Fruit fly (Drosophila melanogaster) whole organism, embryonic: ENCODE data around the gene CG17032.
A peak's percentile ranks its signal among the peaks of the same experiment; 100 is the strongest.

Experiments
- Ada2b ChIP-seq: fragments of 200-800 bp; sonication (Bioruptor generic); IDR thresholded peaks from 2 replicates; pipeline ENCODE4 v1.3.6; 2022; ENCODE audit warnings: missing biosample characterization, missing genetic modification characterization
- Asciz ChIP-seq: fragments of 200-800 bp; sonication (Bioruptor generic); optimal IDR thresholded peaks from 2 replicates; lab custom pipeline; 2017; ENCODE audit warnings: missing biosample characterization, mild to moderate bottlenecking, missing genetic modification characterization, missing genetic modification reagents
- Atf3 ChIP-seq: fragments of 200-800 bp; sonication (Bioruptor generic); optimal IDR thresholded peaks from 3 replicates; lab custom pipeline; 2016; ENCODE audit warnings: missing biosample characterization, missing genetic modification characterization
- BEAF-32 ChIP-seq: fragments of 200-800 bp; sonication (Bioruptor generic); optimal IDR thresholded peaks from 3 replicates; lab custom pipeline; 2017; ENCODE audit warnings: missing biosample characterization, missing genetic modification characterization, mild to moderate bottlenecking, moderate library complexity, missing genetic modification reagents
- Bdp1 ChIP-seq: fragments of 200-800 bp; sonication (Bioruptor generic); optimal IDR thresholded peaks from 3 replicates; lab custom pipeline; 2016; ENCODE audit warnings: missing biosample characterization, missing genetic modification characterization
- CG10267 ChIP-seq: fragments of 200-800 bp; sonication (Bioruptor generic); optimal IDR thresholded peaks from 2 replicates; lab custom pipeline; 2018; ENCODE audit warnings: missing biosample characterization, mild to moderate bottlenecking, missing genetic modification characterization, moderate library complexity
- CG10274 ChIP-seq: fragments of 200-800 bp; sonication (Bioruptor generic); optimal IDR thresholded peaks from 3 replicates; lab custom pipeline; 2017; ENCODE audit warnings: missing biosample characterization, mild to moderate bottlenecking, missing genetic modification characterization
- CG12744 ChIP-seq: fragments of 200-800 bp; sonication (Bioruptor generic); optimal IDR thresholded peaks from 2 replicates; lab custom pipeline; 2016; ENCODE audit warnings: missing biosample characterization, missing genetic modification characterization
- CG13296 ChIP-seq: fragments of 200-800 bp; sonication (Bioruptor generic); optimal IDR thresholded peaks from 3 replicates; lab custom pipeline; 2018; ENCODE audit warnings: missing biosample characterization, mild to moderate bottlenecking, missing genetic modification characterization
- CG13424 ChIP-seq: fragments of 200-800 bp; sonication (Bioruptor generic); optimal IDR thresholded peaks from 2 replicates; lab custom pipeline; 2019; ENCODE audit warnings: missing biosample characterization, mild to moderate bottlenecking, missing genetic modification characterization, moderate library complexity
- CG13775 ChIP-seq: fragments of 200-800 bp; sonication (Bioruptor generic); optimal IDR thresholded peaks from 3 replicates; lab custom pipeline; 2017; ENCODE audit warnings: missing biosample characterization, mild to moderate bottlenecking, missing genetic modification characterization
- CG15011 ChIP-seq: fragments of 200-800 bp; sonication (Bioruptor generic); optimal IDR thresholded peaks from 3 replicates; lab custom pipeline; 2018; ENCODE audit warnings: missing biosample characterization, mild to moderate bottlenecking, missing genetic modification characterization
- CG16815 ChIP-seq: fragments of 200-800 bp; sonication (Bioruptor generic); optimal IDR thresholded peaks from 3 replicates; lab custom pipeline; 2017; ENCODE audit warnings: missing biosample characterization, mild to moderate bottlenecking, missing genetic modification characterization
- CG16863 ChIP-seq: fragments of 200-800 bp; sonication (Bioruptor generic); optimal IDR thresholded peaks from 3 replicates; lab custom pipeline; 2016; ENCODE audit warnings: missing biosample characterization, missing genetic modification characterization
- CG18262 ChIP-seq: fragments of 200-800 bp; optimal IDR thresholded peaks from 3 replicates; lab custom pipeline; 2019; ENCODE audit warnings: missing biosample characterization, mild to moderate bottlenecking, missing genetic modification characterization, moderate library complexity
- CG18619 ChIP-seq: fragments of 200-800 bp; sonication (Bioruptor generic); optimal IDR thresholded peaks from 3 replicates; lab custom pipeline; 2017; ENCODE audit warnings: missing biosample characterization, mild to moderate bottlenecking, missing genetic modification characterization
- CG6854 ChIP-seq: fragments of 200-800 bp; sonication (Bioruptor generic); optimal IDR thresholded peaks from 3 replicates; lab custom pipeline; 2017; ENCODE audit warnings: missing biosample characterization, mild to moderate bottlenecking, missing genetic modification characterization
- CG7987 ChIP-seq: fragments of 200-800 bp; sonication (Bioruptor generic); optimal IDR thresholded peaks from 2 replicates; lab custom pipeline; 2018; ENCODE audit warnings: missing biosample characterization, mild to moderate bottlenecking, missing genetic modification characterization, moderate library complexity
- CG8281 ChIP-seq: fragments of 200-800 bp; sonication (Bioruptor generic); optimal IDR thresholded peaks from 2 replicates; lab custom pipeline; 2018; ENCODE audit warnings: missing biosample characterization, mild to moderate bottlenecking, missing genetic modification characterization, moderate library complexity
- CG9817 ChIP-seq: fragments of 200-800 bp; sonication (Bioruptor generic); optimal IDR thresholded peaks from 2 replicates; lab custom pipeline; 2018; ENCODE audit warnings: missing biosample characterization, mild to moderate bottlenecking, missing genetic modification characterization, moderate library complexity
- CTCF ChIP-seq: fragments of 200-800 bp; sonication (Bioruptor generic); optimal IDR thresholded peaks from 2 replicates; lab custom pipeline; 2017; ENCODE audit warnings: missing biosample characterization, mild to moderate bottlenecking, missing genetic modification characterization, moderate library complexity
- CkIIα-i1 ChIP-seq: fragments of 200-800 bp; sonication (Bioruptor generic); IDR thresholded peaks from 2 replicates; pipeline ENCODE4 v1.3.6; 2022; ENCODE audit warnings: missing biosample characterization, missing genetic modification characterization
- D19A ChIP-seq: fragments of 200-800 bp; optimal IDR thresholded peaks from 3 replicates; lab custom pipeline; 2019; ENCODE audit warnings: missing biosample characterization, mild to moderate bottlenecking, missing genetic modification characterization, moderate library complexity
- D19B ChIP-seq: fragments of 200-800 bp; sonication (Bioruptor generic); optimal IDR thresholded peaks from 2 replicates; lab custom pipeline; 2017; ENCODE audit warnings: missing biosample characterization, mild to moderate bottlenecking, missing genetic modification characterization
- Deaf1 ChIP-seq: fragments of 200-800 bp; optimal IDR thresholded peaks from 3 replicates; lab custom pipeline; 2019; ENCODE audit warnings: missing biosample characterization, mild to moderate bottlenecking, missing genetic modification characterization, moderate library complexity
- Dip3 ChIP-seq: fragments of 200-800 bp; sonication (Bioruptor generic); optimal IDR thresholded peaks from 3 replicates; lab custom pipeline; 2016; ENCODE audit warnings: missing biosample characterization, missing genetic modification characterization
- Ets65A ChIP-seq: fragments of 200-800 bp; sonication (Bioruptor generic); peaks from one replicate; lab custom pipeline; 2016; ENCODE audit warnings: missing biosample characterization, missing genetic modification characterization
- Gug ChIP-seq: fragments of 200-800 bp; sonication (Bioruptor generic); IDR thresholded peaks from 4 replicates; pipeline ENCODE4 v1.3.6; 2022; ENCODE audit warnings: missing biosample characterization, missing genetic modification characterization
- H15 ChIP-seq: fragments of 200-800 bp; sonication (Bioruptor generic); IDR thresholded peaks from 3 replicates; pipeline ENCODE4 v1.3.6; 2022; ENCODE audit warnings: missing biosample characterization, missing genetic modification characterization
- Meics ChIP-seq: fragments of 200-800 bp; sonication (Bioruptor generic); optimal IDR thresholded peaks from 2 replicates; lab custom pipeline; 2017; ENCODE audit warnings: missing biosample characterization, mild to moderate bottlenecking, missing genetic modification characterization
- Nf-YC ChIP-seq: fragments of 200-800 bp; optimal IDR thresholded peaks from 3 replicates; lab custom pipeline; 2019; ENCODE audit warnings: missing biosample characterization, mild to moderate bottlenecking, missing genetic modification characterization, moderate library complexity
- Scr ChIP-seq: fragments of 200-800 bp; sonication (Bioruptor generic); IDR thresholded peaks from 2 replicates; pipeline ENCODE4 v1.3.6; 2022; ENCODE audit warnings: missing biosample characterization, missing genetic modification characterization; ENCODE audit not compliant: partially characterized antibody
- Sox102F ChIP-seq: fragments of 200-800 bp; sonication (Bioruptor generic); optimal IDR thresholded peaks from 2 replicates; lab custom pipeline; 2018; ENCODE audit warnings: missing biosample characterization, mild to moderate bottlenecking, missing genetic modification characterization, moderate library complexity
- abd-A ChIP-seq: fragments of 200-800 bp; sonication (Bioruptor generic); optimal IDR thresholded peaks from 3 replicates; lab custom pipeline; 2019; ENCODE audit warnings: missing biosample characterization, mild to moderate bottlenecking, missing genetic modification characterization, moderate library complexity
- az2 ChIP-seq: fragments of 200-800 bp; sonication (Bioruptor generic); optimal IDR thresholded peaks from 3 replicates; lab custom pipeline; 2016; ENCODE audit warnings: missing biosample characterization, missing genetic modification characterization
- cas ChIP-seq: fragments of 200-800 bp; sonication (Bioruptor generic); IDR thresholded peaks from 2 replicates; pipeline ENCODE4 v1.3.6; 2022; ENCODE audit warnings: missing biosample characterization, missing genetic modification characterization
- grau ChIP-seq: fragments of 200-800 bp; optimal IDR thresholded peaks from 3 replicates; lab custom pipeline; 2019; ENCODE audit warnings: missing biosample characterization, mild to moderate bottlenecking, missing genetic modification characterization, moderate library complexity
- lab ChIP-seq: fragments of 200-800 bp; sonication (Bioruptor generic); optimal IDR thresholded peaks from 3 replicates; lab custom pipeline; 2017; ENCODE audit warnings: missing biosample characterization, missing genetic modification characterization, mild to moderate bottlenecking, moderate library complexity, missing genetic modification reagents
- luna ChIP-seq: fragments of 200-800 bp; sonication (Bioruptor generic); optimal IDR thresholded peaks from 2 replicates; lab custom pipeline; 2016; ENCODE audit warnings: missing biosample characterization, missing genetic modification characterization
- mld ChIP-seq: fragments of 200-800 bp; sonication (Bioruptor generic); IDR thresholded peaks from 3 replicates; pipeline ENCODE4 v1.3.6; 2022; ENCODE audit warnings: missing biosample characterization, missing genetic modification characterization; ENCODE audit not compliant: partially characterized antibody
- org-1 ChIP-seq: fragments of 200-800 bp; sonication (Bioruptor generic); optimal IDR thresholded peaks from 2 replicates; lab custom pipeline; 2017; ENCODE audit warnings: missing biosample characterization, missing genetic modification characterization
- pho ChIP-seq: fragments of 200-800 bp; sonication (Bioruptor generic); optimal IDR thresholded peaks from 2 replicates; lab custom pipeline; 2016; ENCODE audit warnings: missing biosample characterization, missing genetic modification characterization
- row ChIP-seq: fragments of 200-800 bp; sonication (Bioruptor generic); IDR thresholded peaks from 3 replicates; pipeline ENCODE4 v1.3.6; 2022; ENCODE audit warnings: missing biosample characterization, missing genetic modification characterization
- sisA ChIP-seq: fragments of 200-800 bp; sonication (Bioruptor generic); IDR thresholded peaks from 2 replicates; pipeline ENCODE4 v1.3.6; 2022; ENCODE audit warnings: missing biosample characterization, missing genetic modification characterization
- slbo ChIP-seq: fragments of 200-800 bp; sonication (Bioruptor generic); IDR thresholded peaks from 2 replicates; pipeline ENCODE4 v1.3.6; 2022; ENCODE audit warnings: missing biosample characterization, missing genetic modification characterization
- slou ChIP-seq: fragments of 200-800 bp; sonication (Bioruptor generic); optimal IDR thresholded peaks from 3 replicates; lab custom pipeline; 2016; ENCODE audit warnings: missing biosample characterization, missing genetic modification characterization
- tin ChIP-seq: fragments of 200-800 bp; sonication (Bioruptor generic); optimal IDR thresholded peaks from 3 replicates; lab custom pipeline; 2016; ENCODE audit warnings: missing biosample characterization, missing genetic modification characterization
- tio ChIP-seq: fragments of 200-800 bp; sonication (Bioruptor generic); optimal IDR thresholded peaks from 2 replicates; lab custom pipeline; 2017; ENCODE audit warnings: missing biosample characterization, missing genetic modification characterization, inconsistent platforms
- usp ChIP-seq: fragments of >200 bp; optimal IDR thresholded peaks from 2 replicates; lab custom pipeline; 2017; ENCODE audit warnings: missing biosample characterization, missing genetic modification characterization
- wor ChIP-seq: fragments of 200-800 bp; sonication (Bioruptor generic); IDR thresholded peaks from 2 replicates; pipeline ENCODE4 v1.3.6; 2022; ENCODE audit warnings: missing biosample characterization, missing genetic modification characterization
- zen ChIP-seq: fragments of 200-800 bp; sonication (Bioruptor generic); optimal IDR thresholded peaks from 3 replicates; lab custom pipeline; 2018; ENCODE audit warnings: missing biosample characterization, mild to moderate bottlenecking, missing genetic modification characterization, moderate library complexity

The CG17032 gene

dm6 chr3L:15921043-15921621 lies 37.5 kb upstream of the CG17032 start (continued):
- TF ChIP-seq D19B (GFP tag; lab: Kevin White, UChicago) = peak; percentile 22
- peak; percentile 63 for TF ChIP-seq CG6854
- TF ChIP-seq wor = no peak
- peak; percentile 45 for TF ChIP-seq CG18262 (tag; lab: Kevin White, UChicago)
- TF ChIP-seq Scr = no peak
- no peak for TF ChIP-seq mld (GFP tag; lab: Robert Waterston, UW)
- TF ChIP-seq CG10274 (GFP tag; lab: Kevin White, UChicago) = peak; percentile 2
- peak; percentile 8 for TF ChIP-seq CG8281 (tag; lab: Kevin White, UChicago)
- TF ChIP-seq abd-A (tag; lab: Kevin White, UChicago) = peak; percentile 69
- peak; percentile 47 for TF ChIP-seq CG13775 (GFP tag; lab: Kevin White, UChicago)
- TF ChIP-seq Ets65A (GFP tag; lab: Kevin White, UChicago) = peak; percentile 85
- peak; percentile 67 for TF ChIP-seq CG13424
- TF ChIP-seq tio (GFP tag; lab: Kevin White, UChicago) = peak; percentile 2
- TF ChIP-seq CG13296 (GFP tag; lab: Kevin White, UChicago) = peak; percentile 63
- TF ChIP-seq grau (tag; lab: Kevin White, UChicago) = peak; percentile 61
- TF ChIP-seq CG15011 (GFP tag; lab: Kevin White, UChicago) = peak; percentile 49
- peak; percentile 3 for TF ChIP-seq Nf-YC
- no peak for TF ChIP-seq CG12744 (GFP tag; lab: Kevin White, UChicago)
- peak; percentile 6 for TF ChIP-seq Deaf1
- TF ChIP-seq cas = 0 out of 2 replicates have a peak, but pooled peaks have one; percentile 17
- TF ChIP-seq sisA (GFP tag; lab: Robert Waterston, UW) = 0 out of 2 replicates have a peak, but pooled peaks have one; percentile 29
- TF ChIP-seq Sox102F (GFP tag; lab: Kevin White, UChicago) = peak; percentile 39
- TF ChIP-seq H15 (GFP tag; lab: Robert Waterston, UW) = no peak
- peak; percentile 36 for TF ChIP-seq CG10267 (tag; lab: Kevin White, UChicago)
- no peak for TF ChIP-seq CTCF
- TF ChIP-seq Dip3 (GFP tag; lab: Kevin White, UChicago) = no peak
- TF ChIP-seq org-1 (GFP tag; lab: Kevin White, UChicago) = peak; percentile 50
- TF ChIP-seq Asciz = peak; percentile 31
- TF ChIP-seq Bdp1 (GFP tag; lab: Kevin White, UChicago) = peak; percentile 25
- TF ChIP-seq Meics (GFP tag; lab: Kevin White, UChicago) = peak; percentile 77
- TF ChIP-seq CG7987 (GFP tag; lab: Kevin White, UChicago) = no peak
- TF ChIP-seq CG18619 (GFP tag; lab: Kevin White, UChicago) = peak; percentile 54
- peak; percentile 77 for TF ChIP-seq row (GFP tag; lab: Robert Waterston, UW)
- no peak for TF ChIP-seq zen (tag; lab: Kevin White, UChicago)
- 0 out of 4 replicates have a peak, but pooled peaks have one; percentile 8 for TF ChIP-seq Gug (GFP tag; lab: Robert Waterston, UW)
- TF ChIP-seq BEAF-32 (GFP tag; lab: Kevin White, UChicago) = no peak
- TF ChIP-seq az2 (GFP tag; lab: Kevin White, UChicago) = no peak
- TF ChIP-seq usp (GFP tag; lab: Kevin White, UChicago) = no peak
- peak; percentile 14 for TF ChIP-seq CG16863 (GFP tag; lab: Kevin White, UChicago)
- TF ChIP-seq CG16815 (GFP tag; lab: Kevin White, UChicago) = peak; percentile 18
- no peak for TF ChIP-seq CkIIα-i1
- TF ChIP-seq Ada2b (GFP tag; lab: Robert Waterston, UW) = peak; percentile 32; the same call in 1 of the 2 replicates
- peak; percentile 20 for TF ChIP-seq CG9817
- TF ChIP-seq slou = peak; percentile 7
- peak; percentile 10 for TF ChIP-seq Atf3 (GFP tag; lab: Kevin White, UChicago)
- peak; percentile 32 for TF ChIP-seq pho (GFP tag; lab: Kevin White, UChicago)
- peak; percentile 20 for TF ChIP-seq D19A (tag; lab: Kevin White, UChicago)
- TF ChIP-seq lab (GFP tag; lab: Kevin White, UChicago) = peak; percentile 78
- TF ChIP-seq slbo (GFP tag; lab: Robert Waterston, UW) = peak; percentile 54
- TF ChIP-seq luna (GFP tag; lab: Kevin White, UChicago) = peak; percentile 27
- peak; percentile 8 for TF ChIP-seq tin (GFP tag; lab: Kevin White, UChicago)
